Worm (Caenorhabditis elegans): ENCODE measurements around the gene yars-2.

Gene yars-2

DNA sequence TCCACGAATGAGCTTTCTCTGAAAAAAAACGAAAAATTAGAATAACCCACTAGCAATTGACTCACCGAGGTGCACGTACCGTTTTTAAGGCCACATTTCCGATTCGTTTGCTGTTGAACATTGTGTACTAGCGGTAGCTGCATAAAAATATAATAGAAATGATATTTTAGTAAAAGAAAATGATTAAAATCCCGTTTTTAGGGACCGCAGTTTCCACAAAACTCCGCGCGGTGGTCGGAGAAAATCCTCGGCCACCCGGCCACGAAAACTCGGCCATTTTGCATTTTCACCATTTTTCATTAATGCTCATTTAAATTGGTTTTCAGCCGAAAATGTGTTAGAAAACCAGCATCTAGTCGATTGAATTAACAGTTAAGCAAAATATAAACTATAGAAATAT, at the start of gene yars-2:
Gene yars-2 (minus strand): TSS at position 249 of the 400 bp plus-strand sequence.
- no peak for TF ChIP-seq nhr-28 (tag; optimal IDR thresholded peaks at IDR 0.05)
- TF ChIP-seq nhr-76 (tag; optimal IDR thresholded peaks at IDR 0.05): no peak
- no peak for TF ChIP-seq nhr-12 (tag; optimal IDR thresholded peaks at IDR 0.05)
- no peak for TF ChIP-seq ces-1 (GFP tag; optimal IDR thresholded peaks at IDR 0.05)
- TF ChIP-seq nhr-90 (tag; optimal IDR thresholded peaks at IDR 0.05; ENCODE audit: poor library complexity): peak; percentile 18
- peak; percentile 73 for TF ChIP-seq rnt-1 (tag; optimal IDR thresholded peaks at IDR 0.05)
- TF ChIP-seq aly-2 (tag; optimal IDR thresholded peaks at IDR 0.05): no peak
- TF ChIP-seq zip-4 (GFP tag; optimal IDR thresholded peaks at IDR 0.05): no peak
- TF ChIP-seq skn-1 (tag; optimal IDR thresholded peaks at IDR 0.05): no peak
- no peak for TF ChIP-seq nhr-85 (tag)
- peak; percentile 20 to 48 for TF ChIP-seq lsy-2 (tag; optimal IDR thresholded peaks at IDR 0.05)
- TF ChIP-seq ztf-11 (tag; optimal IDR thresholded peaks at IDR 0.05): peak in 1 of 2 experiments; percentile 6
- TF ChIP-seq nhr-47 (tag; optimal IDR thresholded peaks at IDR 0.05): peak; percentile 42
- TF ChIP-seq elt-3 (tag; optimal IDR thresholded peaks at IDR 0.05): no peak
- no peak for TF ChIP-seq egl-27 (tag; optimal IDR thresholded peaks at IDR 0.05)
- TF ChIP-seq grh-1 (GFP tag; IDR thresholded peaks at IDR 0.05): no peak
- TF ChIP-seq fkh-8 (tag; optimal IDR thresholded peaks at IDR 0.05): no peak
- TF ChIP-seq mdl-1 (tag; optimal IDR thresholded peaks at IDR 0.05): no peak
- TF ChIP-seq nhr-71 (tag; optimal IDR thresholded peaks at IDR 0.05): peak; percentile 28
- TF ChIP-seq snpc-4 (tag; optimal IDR thresholded peaks at IDR 0.05): no peak
- peak; percentile 4 to 26 for TF ChIP-seq efl-1 (optimal IDR thresholded peaks at IDR 0.05)
- TF ChIP-seq efl-1 (GFP tag; optimal IDR thresholded peaks at IDR 0.05 in 1 of 2): no peak
- TF ChIP-seq lin-35 (GFP tag; optimal IDR thresholded peaks at IDR 0.05): peak in 1 of 2 experiments; percentile 4
- TF ChIP-seq unc-86 (tag; optimal IDR thresholded peaks at IDR 0.05): no peak
- TF ChIP-seq lir-3 (tag; optimal IDR thresholded peaks at IDR 0.05; ENCODE audit: poor library complexity): peak; percentile 52
- no peak for TF ChIP-seq blmp-1 (tag; optimal IDR thresholded peaks at IDR 0.05)
- TF ChIP-seq dpl-1 (GFP tag; optimal IDR thresholded peaks at IDR 0.05): peak in 1 of 3 experiments; percentile 42
- TF ChIP-seq xbp-1 (tag; optimal IDR thresholded peaks at IDR 0.05): peak; percentile 10
- no peak for TF ChIP-seq alr-1 (tag; optimal IDR thresholded peaks at IDR 0.05; ENCODE audit: borderline replicate concordance)
- no peak for TF ChIP-seq mep-1 (tag; optimal IDR thresholded peaks at IDR 0.05)
- no peak for TF ChIP-seq nhr-84 (tag; optimal IDR thresholded peaks at IDR 0.05)
- peak; percentile 20 for TF ChIP-seq tbx-2 (tag; optimal IDR thresholded peaks at IDR 0.05)
- no peak for TF ChIP-seq pax-3 (tag; optimal IDR thresholded peaks at IDR 0.05)
- TF ChIP-seq ceh-90 (tag; optimal IDR thresholded peaks at IDR 0.05): peak; percentile 71

DNA sequence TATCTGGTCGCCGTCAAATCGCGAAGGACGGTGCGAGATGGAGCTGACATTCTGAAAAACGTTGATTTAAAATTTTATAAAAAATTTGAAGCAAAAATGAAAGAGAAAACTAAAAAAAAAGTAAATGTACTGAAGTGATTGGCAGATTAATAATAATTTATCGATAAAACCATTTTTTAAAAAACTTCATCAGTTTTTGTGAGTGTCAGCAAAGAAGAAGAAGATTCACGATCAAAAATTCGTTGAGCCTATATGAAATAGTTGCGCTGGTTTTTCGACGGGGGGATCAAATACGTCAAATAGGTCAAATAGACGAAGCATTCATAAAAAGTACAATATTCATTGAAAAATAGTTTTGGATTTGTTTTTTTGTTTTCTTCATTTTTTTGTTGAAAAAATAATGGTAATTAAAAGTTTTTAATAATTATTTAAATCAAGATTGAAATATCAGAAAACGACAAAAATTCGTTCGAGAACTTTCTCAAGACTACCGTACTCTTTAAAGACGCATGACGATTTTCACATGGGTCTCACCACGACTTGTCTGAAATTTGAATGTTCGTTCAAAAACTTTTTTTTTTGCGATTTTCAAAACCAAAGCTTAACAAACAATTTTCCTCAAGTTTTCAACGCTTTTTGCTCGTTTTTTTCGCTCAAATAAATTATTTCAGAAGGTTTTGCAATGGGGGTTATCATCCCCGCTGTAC, 48.1 kb upstream of the yars-2 start, which contains the start of the genes memi-1 and cyp-31A3:
Gene memi-1 (minus strand): TSS at position 51 of the 707 bp plus-strand sequence.
Gene cyp-31A3 (plus strand): TSS at position 672 of the 707 bp plus-strand sequence.
- no peak for TF ChIP-seq rnt-1 (tag; optimal IDR thresholded peaks at IDR 0.05)
- TF ChIP-seq efl-1 (optimal IDR thresholded peaks at IDR 0.05): no peak
- TF ChIP-seq efl-1 (GFP tag; optimal IDR thresholded peaks at IDR 0.05 in 1 of 2): peak in 1 of 2 experiments; percentile 23

DNA sequence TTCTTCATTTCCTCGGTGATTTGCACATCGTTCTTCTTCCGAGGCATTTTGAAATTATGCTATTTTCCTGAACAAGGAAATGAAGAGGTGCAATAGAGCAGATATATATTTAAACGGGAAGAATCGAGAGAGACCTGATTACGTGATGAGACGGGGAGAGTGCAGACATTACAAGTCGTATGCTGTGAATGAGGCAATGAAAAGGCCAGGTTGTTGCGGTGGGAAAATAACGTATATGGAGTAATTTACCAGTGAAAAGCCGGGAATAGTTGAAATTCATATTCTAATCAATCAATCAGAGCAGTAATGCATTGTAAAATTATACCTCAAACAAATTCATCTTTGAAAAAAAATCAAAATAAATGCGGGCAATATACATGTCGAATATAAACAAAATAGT, 46.2 kb upstream of the yars-2 start, which contains the start of gene Y17G9B.8:
Gene Y17G9B.8 (minus strand): TSS at position 182 of the 400 bp plus-strand sequence.
- TF ChIP-seq lsy-2 (tag; optimal IDR thresholded peaks at IDR 0.05): peak; percentile 10 to 33
- TF ChIP-seq pax-3 (tag; optimal IDR thresholded peaks at IDR 0.05): no peak
- TF ChIP-seq mab-9 (GFP tag; IDR thresholded peaks at IDR 0.05): no peak
- no peak for TF ChIP-seq nhr-71 (tag; optimal IDR thresholded peaks at IDR 0.05)

All from whole organism, L1 larva.